Fruit fly (Drosophila melanogaster) whole organism, wandering third instar larva: ENCODE results near the gene mRpL4.

Experiments used
- Abd-B ChIP-seq: fragments of >200 bp; optimal IDR thresholded peaks from 2 replicates; lab custom pipeline; 2017; ENCODE audit warnings: missing biosample characterization, missing genetic modification characterization
- CrebA ChIP-seq: fragments of 200-800 bp; sonication (Bioruptor generic); optimal IDR thresholded peaks from 2 replicates; lab custom pipeline; 2016; ENCODE audit warnings: missing biosample characterization, mild to moderate bottlenecking, missing genetic modification characterization, borderline replicate concordance
- Dfd ChIP-seq: fragments of >200 bp; optimal IDR thresholded peaks from 2 replicates; lab custom pipeline; 2017; ENCODE audit warnings: missing biosample characterization, missing genetic modification characterization
- Dif ChIP-seq: fragments of 200-275, 200-300 bp; sonication (Bioruptor generic); optimal IDR thresholded peaks from 2 replicates; lab custom pipeline; 2018; ENCODE audit warnings: missing biosample characterization, missing genetic modification characterization; ENCODE audit not compliant: partially characterized antibody
- GATAd ChIP-seq: sonication (Bioruptor generic); optimal IDR thresholded peaks from 2 replicates; lab custom pipeline; 2016; ENCODE audit warnings: missing biosample characterization, missing genetic modification characterization
- HLH106 ChIP-seq: fragments of 200-800 bp; optimal IDR thresholded peaks from 3 replicates; lab custom pipeline; 2019; ENCODE audit warnings: missing biosample characterization, mild to moderate bottlenecking, missing genetic modification characterization, moderate library complexity
- Hnf4 ChIP-seq: fragments of 200-800 bp; sonication (Bioruptor generic); optimal IDR thresholded peaks from 2 replicates; lab custom pipeline; 2016; ENCODE audit warnings: missing biosample characterization, mild to moderate bottlenecking, missing genetic modification characterization
- Hr78 ChIP-seq: fragments of >200 bp; optimal IDR thresholded peaks from 2 replicates; lab custom pipeline; 2017; ENCODE audit warnings: missing biosample characterization, missing genetic modification characterization
- Hr83 ChIP-seq: fragments of 200-300 bp; sonication (Bioruptor generic); optimal IDR thresholded peaks from 2 replicates; lab custom pipeline; 2016; ENCODE audit warnings: missing biosample characterization, mild to moderate bottlenecking, missing genetic modification characterization, moderate library complexity; ENCODE audit not compliant: poor library complexity, severe bottlenecking
- Jra ChIP-seq: sonication (Bioruptor generic); optimal IDR thresholded peaks from 2 replicates; lab custom pipeline; 2016; ENCODE audit warnings: missing biosample characterization, missing genetic modification characterization
- Myc ChIP-seq: fragments of >200 bp; optimal IDR thresholded peaks from 2 replicates; lab custom pipeline; 2017
- N ChIP-seq: fragments of >200 bp; optimal IDR thresholded peaks from 2 replicates; lab custom pipeline; 2018; ENCODE audit warnings: missing biosample characterization, missing external identifiers, missing genetic modification characterization
- Rel ChIP-seq, 2 experiments: fragments of 200-800 bp; sonication (Bioruptor generic) in 1 of 2; optimal IDR thresholded peaks; 2 replicates in 1 of 2; 3 replicates in 1 of 2; lab custom pipeline; 2016 to 2019; ENCODE audit warnings: mild to moderate bottlenecking in 2 of 2, missing biosample characterization in 2 of 2, missing genetic modification characterization in 2 of 2, moderate library complexity in 1 of 2
- Sp1 ChIP-seq: fragments of 200-800 bp; sonication (Bioruptor generic); optimal IDR thresholded peaks from 3 replicates; lab custom pipeline; 2019; ENCODE audit warnings: missing biosample characterization, mild to moderate bottlenecking, missing genetic modification characterization, moderate library complexity
- Vsx2 ChIP-seq: fragments of 200-300, 225-300 bp; sonication (Bioruptor generic); optimal IDR thresholded peaks from 2 replicates; lab custom pipeline; 2018; ENCODE audit warnings: missing biosample characterization, missing genetic modification characterization; ENCODE audit not compliant: partially characterized antibody
- br ChIP-seq: fragments of 200-800 bp; sonication (Bioruptor generic); optimal IDR thresholded peaks from 2 replicates; lab custom pipeline; 2016; ENCODE audit warnings: missing biosample characterization, missing genetic modification characterization
- dl ChIP-seq, 2 experiments: fragments of 175-275, 200-275 bp in 1 of 2; fragments of 200-275 bp in 1 of 2; sonication (Bioruptor generic); optimal IDR thresholded peaks; lab custom pipeline; 2018; ENCODE audit warnings: mild to moderate bottlenecking in 2 of 2, missing biosample characterization in 2 of 2, missing genetic modification characterization in 2 of 2, moderate library complexity in 2 of 2; ENCODE audit not compliant: partially characterized antibody in 2 of 2, insufficient read depth in 1 of 2
- dmrt93B ChIP-seq: fragments of 200-800 bp; sonication (Bioruptor generic); optimal IDR thresholded peaks from 2 replicates; lab custom pipeline; 2018; ENCODE audit warnings: missing biosample characterization, mild to moderate bottlenecking, missing genetic modification characterization
- dsf ChIP-seq: sonication (Bioruptor generic); optimal IDR thresholded peaks from 2 replicates; lab custom pipeline; 2016; ENCODE audit warnings: missing biosample characterization, missing genetic modification characterization, borderline replicate concordance
- ey ChIP-seq: fragments of 200-800 bp; sonication (Bioruptor generic); optimal IDR thresholded peaks from 2 replicates; lab custom pipeline; 2016; ENCODE audit warnings: missing biosample characterization, missing genetic modification characterization
- foxo ChIP-seq, 2 experiments: fragments of 200-800 bp; sonication (Bioruptor generic); optimal IDR thresholded peaks; 2 replicates in 1 of 2; 3 replicates in 1 of 2; lab custom pipeline; 2016 to 2017; ENCODE audit warnings: missing biosample characterization in 2 of 2, missing genetic modification characterization in 2 of 2
- fru ChIP-seq: fragments of 200-800 bp; sonication (Bioruptor generic); optimal IDR thresholded peaks from 3 replicates; lab custom pipeline; 2016; ENCODE audit warnings: missing biosample characterization, mild to moderate bottlenecking, missing genetic modification characterization
- h ChIP-seq: fragments of 200-800 bp; sonication (Bioruptor generic); optimal IDR thresholded peaks from 3 replicates; lab custom pipeline; 2016; ENCODE audit warnings: missing biosample characterization, mild to moderate bottlenecking, missing genetic modification characterization
- jim ChIP-seq: fragments of 175-275, 200-325 bp; sonication (Bioruptor generic); optimal IDR thresholded peaks from 2 replicates; lab custom pipeline; 2016; ENCODE audit warnings: missing biosample characterization, mild to moderate bottlenecking, missing genetic modification characterization
- lola ChIP-seq: fragments of >200 bp; optimal IDR thresholded peaks from 2 replicates; lab custom pipeline; 2017; ENCODE audit warnings: missing biosample characterization, missing genetic modification characterization
- rgr ChIP-seq: fragments of 200-800 bp; sonication (Bioruptor generic); optimal IDR thresholded peaks from 3 replicates; lab custom pipeline; 2016; ENCODE audit warnings: missing biosample characterization, mild to moderate bottlenecking, missing genetic modification characterization
- sage ChIP-seq: fragments of 200-800 bp; sonication (Bioruptor generic); optimal IDR thresholded peaks from 2 replicates; lab custom pipeline; 2016; ENCODE audit warnings: missing biosample characterization, mild to moderate bottlenecking, missing genetic modification characterization
- tai ChIP-seq: sonication (Bioruptor generic); optimal IDR thresholded peaks from 2 replicates; lab custom pipeline; 2016; ENCODE audit warnings: missing biosample characterization, missing genetic modification characterization
- usp ChIP-seq: fragments of >200 bp; optimal IDR thresholded peaks from 2 replicates; lab custom pipeline; 2017; ENCODE audit warnings: missing biosample characterization, missing genetic modification characterization

The mRpL4 gene

dm6 chr2L:16323544-16323943 is 5.4 kb downstream of the mRpL4 start:
- TF ChIP-seq Hnf4 (GFP tag; lab: Kevin White, UChicago) (no peak), fru (GFP tag; lab: Kevin White, UChicago) (peak; percentile 48)

dm6 chr2L:16321872-16322631 is 6.9 kb downstream of the mRpL4 start:
- TF ChIP-seq lola, result no peak
- no peak for TF ChIP-seq ey
- TF ChIP-seq Dfd (GFP tag; lab: Kevin White, UChicago), result no peak
- TF ChIP-seq HLH106 (tag; lab: Kevin White, UChicago), result no peak
- peak; percentile 23 for TF ChIP-seq tai (GFP tag; lab: Kevin White, UChicago)
- no peak for TF ChIP-seq sage (GFP tag; lab: Kevin White, UChicago)
- TF ChIP-seq Hr78 (GFP tag; lab: Kevin White, UChicago), result no peak
- no peak for TF ChIP-seq GATAd
- no peak for TF ChIP-seq Rel (GFP tag; optimal IDR thresholded peaks at IDR 0.05; lab: Kevin White, UChicago)
- peak; percentile 10 for TF ChIP-seq Rel (tag; optimal IDR thresholded peaks at IDR 0.05; lab: Kevin White, UChicago)
- TF ChIP-seq rgr (GFP tag; lab: Kevin White, UChicago), result peak; percentile 36
- TF ChIP-seq Myc, result no peak
- TF ChIP-seq Abd-B (GFP tag; lab: Kevin White, UChicago), result no peak
- peak; percentile 17 for TF ChIP-seq br (GFP tag; lab: Kevin White, UChicago)
- TF ChIP-seq Hnf4 (GFP tag; lab: Kevin White, UChicago), result no peak
- TF ChIP-seq Sp1 (GFP tag; lab: Kevin White, UChicago), result no peak
- TF ChIP-seq fru (GFP tag; lab: Kevin White, UChicago), result no peak
- TF ChIP-seq jim (GFP tag; lab: Kevin White, UChicago), result no peak

dm6 chr2L:16321209-16321608 is 7.7 kb downstream of the mRpL4 start:
- TF ChIP-seq dsf (no peak), dmrt93B (GFP tag; lab: Kevin White, UChicago) (no peak), ey (no peak), Vsx2 (GFP tag; lab: Kevin White, UChicago) (no peak), foxo (GFP tag; optimal IDR thresholded peaks at IDR 0.05; lab: Kevin White, UChicago) (no peak), N (no peak), sage (GFP tag; lab: Kevin White, UChicago) (no peak), rgr (GFP tag; lab: Kevin White, UChicago) (no peak), CrebA (GFP tag; lab: Kevin White, UChicago) (no peak), Jra (GFP tag; lab: Kevin White, UChicago) (no peak), Dfd (GFP tag; lab: Kevin White, UChicago) (no peak), lola (no peak), Abd-B (GFP tag; lab: Kevin White, UChicago) (no peak)

dm6 chr2L:16320428-16320827 is 8.5 kb downstream of the mRpL4 start:
- no peak for TF ChIP-seq Dif (GFP tag; lab: Kevin White, UChicago)
- TF ChIP-seq usp (GFP tag; lab: Kevin White, UChicago), result no peak
- TF ChIP-seq Abd-B (GFP tag; lab: Kevin White, UChicago), result no peak

- no peak for TF ChIP-seq br (GFP tag; lab: Kevin White, UChicago)
- TF ChIP-seq dl (GFP tag; optimal IDR thresholded peaks at IDR 0.05; lab: Kevin White, UChicago; ENCODE audit: insufficient read depth in 1 of 2, partially characterized antibody in 2 of 2), result peak in 1 of 2 experiments; percentile 80
- TF ChIP-seq usp (GFP tag; lab: Kevin White, UChicago), result no peak
- no peak for TF ChIP-seq dsf
- no peak for TF ChIP-seq Vsx2 (GFP tag; lab: Kevin White, UChicago)
- TF ChIP-seq h, result peak; percentile 11
- no peak for TF ChIP-seq CrebA (GFP tag; lab: Kevin White, UChicago)
- TF ChIP-seq Hr83 (GFP tag; lab: Kevin White, UChicago), result peak; percentile 16
- TF ChIP-seq Rel (GFP tag; optimal IDR thresholded peaks at IDR 0.05; lab: Kevin White, UChicago), result no peak
- TF ChIP-seq Rel (tag; optimal IDR thresholded peaks at IDR 0.05; lab: Kevin White, UChicago), result peak; percentile 99
- TF ChIP-seq fru (GFP tag; lab: Kevin White, UChicago), result peak; percentile 93
Observed at dm6 chr2L:16319743-16320142, 9.2 kb downstream of the mRpL4 start.
